Fruit fly (Drosophila melanogaster): ENCODE measurements around the gene eIF2A.
A peak's percentile ranks its signal among the peaks of the same experiment; 100 is the strongest.

Gene eIF2A

dm6 chr3L:21841079-21841478, 16.5 kb downstream of the eIF2A start, which contains the start of gene P5CDh1 (continued):
- peak; percentile 42 for TF ChIP-seq tin (GFP tag; optimal IDR thresholded peaks at IDR 0.05)
- TF ChIP-seq dan (GFP tag; IDR thresholded peaks at IDR 0.05): no peak
- peak; percentile 62 for TF ChIP-seq lab (GFP tag; optimal IDR thresholded peaks at IDR 0.05)
- TF ChIP-seq stc (GFP tag; IDR thresholded peaks at IDR 0.05): 0 out of 2 replicates have a peak, but pooled peaks have one; percentile 25
- peak; percentile 31 for TF ChIP-seq HLH54F (GFP tag; optimal IDR thresholded peaks at IDR 0.05)
- TF ChIP-seq CG1603 (tag; optimal IDR thresholded peaks at IDR 0.05): peak; percentile 70
- TF ChIP-seq chinmo (GFP tag; IDR thresholded peaks at IDR 0.05; ENCODE audit: partially characterized antibody): peak; percentile 93
- peak; percentile 48 for TF ChIP-seq her (GFP tag; optimal IDR thresholded peaks at IDR 0.05)
- TF ChIP-seq Dll (GFP tag; IDR thresholded peaks at IDR 0.05; ENCODE audit: partially characterized antibody): peak; percentile 87; the same call in 3 of the 4 replicates
- no peak for TF ChIP-seq CG1832 (GFP tag; optimal IDR thresholded peaks at IDR 0.05)
- peak; percentile 19 for TF ChIP-seq CG11504 (tag; optimal IDR thresholded peaks at IDR 0.05)
- no peak for TF ChIP-seq Trl (optimal IDR thresholded peaks at IDR 0.05)
- no peak for TF ChIP-seq Trl (GFP tag; optimal IDR thresholded peaks at IDR 0.05)
- peak; percentile 82 for TF ChIP-seq CG7963 (GFP tag; IDR thresholded peaks at IDR 0.05; ENCODE audit: partially characterized antibody)
- TF ChIP-seq Hand (GFP tag; optimal IDR thresholded peaks at IDR 0.05): no peak
- TF ChIP-seq Hmx (GFP tag; optimal IDR thresholded peaks at IDR 0.05): no peak
- TF ChIP-seq org-1 (GFP tag; optimal IDR thresholded peaks at IDR 0.05): no peak
- peak; percentile 38; the same call in 1 of the 3 replicates for TF ChIP-seq CG34422 (GFP tag; IDR thresholded peaks at IDR 0.05)
- peak; percentile 2 for TF ChIP-seq abd-A (tag; optimal IDR thresholded peaks at IDR 0.05)
- TF ChIP-seq CG6765 (GFP tag; optimal IDR thresholded peaks at IDR 0.05): peak; percentile 1
- peak; percentile 91 for TF ChIP-seq unc-4 (GFP tag; IDR thresholded peaks at IDR 0.05; ENCODE audit: partially characterized antibody)
- TF ChIP-seq sens-2 (GFP tag; IDR thresholded peaks at IDR 0.05): no peak
- TF ChIP-seq lilli (GFP tag; optimal IDR thresholded peaks at IDR 0.05): peak; percentile 46
- TF ChIP-seq twi (tag; optimal IDR thresholded peaks at IDR 0.05): no peak
- TF ChIP-seq Dip2 (GFP tag; IDR thresholded peaks at IDR 0.05): no peak
- TF ChIP-seq Side (GFP tag; optimal IDR thresholded peaks at IDR 0.05): peak; percentile 29
- peak; percentile 15 for TF ChIP-seq vfl (GFP tag; optimal IDR thresholded peaks at IDR 0.05)
- TF ChIP-seq CG4854 (GFP tag; optimal IDR thresholded peaks at IDR 0.05): peak; percentile 3
- no peak for TF ChIP-seq HLH3B (GFP tag; IDR thresholded peaks at IDR 0.05)
- peak; percentile 35 for TF ChIP-seq MESR4 (GFP tag; optimal IDR thresholded peaks at IDR 0.05)
- peak; percentile 11 for TF ChIP-seq CG4282 (GFP tag; optimal IDR thresholded peaks at IDR 0.05)
- no peak for TF ChIP-seq fd64A (GFP tag; optimal IDR thresholded peaks at IDR 0.05)
- peak; percentile 41 for TF ChIP-seq cg (GFP tag; optimal IDR thresholded peaks at IDR 0.05)
- peak; percentile 99 for TF ChIP-seq E2f2 (GFP tag; IDR thresholded peaks at IDR 0.05)
- TF ChIP-seq Elba2 (GFP tag; optimal IDR thresholded peaks at IDR 0.05): peak; percentile 97
- no peak for TF ChIP-seq TFAM (GFP tag; optimal IDR thresholded peaks at IDR 0.05)
- TF ChIP-seq pzg (GFP tag; optimal IDR thresholded peaks at IDR 0.05): peak; percentile 91
- TF ChIP-seq CG12071 (GFP tag; optimal IDR thresholded peaks at IDR 0.05): peak; percentile 59
- peak; percentile 26 for TF ChIP-seq Antp (GFP tag; optimal IDR thresholded peaks at IDR 0.05)
- TF ChIP-seq Gug (GFP tag; IDR thresholded peaks at IDR 0.05): peak; percentile 28; the same call in 1 of the 4 replicates
- peak; percentile 95 for TF ChIP-seq Ets65A (GFP tag)
- TF ChIP-seq Fer1 (GFP tag; optimal IDR thresholded peaks at IDR 0.05): peak; percentile 54

- TF ChIP-seq Optix (GFP tag; IDR thresholded peaks at IDR 0.05): no peak
- TF ChIP-seq Sox102F (GFP tag; optimal IDR thresholded peaks at IDR 0.05): no peak
- no peak for TF ChIP-seq CG13894 (tag; optimal IDR thresholded peaks at IDR 0.05)
- TF ChIP-seq CG10431 (GFP tag; optimal IDR thresholded peaks at IDR 0.05): no peak
- TF ChIP-seq CG8290 (GFP tag; optimal IDR thresholded peaks at IDR 0.05): no peak
- TF ChIP-seq CG8290 (tag; optimal IDR thresholded peaks at IDR 0.05): no peak
- TF ChIP-seq Med (GFP tag): peak; percentile 14
These were observed 17.7 kb downstream of the eIF2A start, which contains the start of gene CG14563 for dm6 chr3L:21842286-21842685. Gene CG14563, minus strand, starts transcription at chr3L:21842386.
